Fruit fly (Drosophila melanogaster) S2 (cell line): Measurements from ENCODE around the gene Tsf1.

Experiments used
- CG8478 ChIP-seq: fragments of >200 bp; optimal IDR thresholded peaks from 2 replicates; lab custom pipeline; 2018
- CTCF ChIP-seq, 2 experiments: fragments of >200 bp; optimal IDR thresholded peaks; 2 replicates each; lab custom pipeline; 2018

- TF ChIP-seq CG8478 (lab: Kevin White, UChicago) (no peak), CTCF (optimal IDR thresholded peaks at IDR 0.05; lab: Kevin White, UChicago) (no peak)
Measured at dm6 chrX:18379791-18380190, 7.1 kb upstream of the Tsf1 start, which contains the start of the genes por and CG6179.
